Worm (Caenorhabditis elegans) whole organism, L2 larva: Measurements from ENCODE around the gene R11E3.19.

ENCODE experiments used
- alr-1 ChIP-seq: fragments of 150-350 bp; optimal IDR thresholded peaks from 2 replicates; lab custom pipeline; 2014; ENCODE audit warnings: missing biosample characterization, missing genetic modification characterization
- elt-1 ChIP-seq: fragments of 150-350 bp; optimal IDR thresholded peaks from 2 replicates; lab custom pipeline; 2014; ENCODE audit warnings: missing biosample characterization, missing genetic modification characterization
- lin-11 ChIP-seq: fragments of 150-350 bp; sonication (generic microtip); optimal IDR thresholded peaks from 2 replicates; lab custom pipeline; 2014; ENCODE audit warnings: missing biosample characterization, missing genetic modification characterization, inconsistent platforms, mixed read lengths
- mab-5 ChIP-seq: fragments of 150-350 bp; optimal IDR thresholded peaks from 2 replicates; lab custom pipeline; 2014; ENCODE audit warnings: missing biosample characterization, missing genetic modification characterization
- mdl-1 ChIP-seq, 2 experiments: fragments of 150-350 bp in 1 of 2; sonication (generic microtip) in 1 of 2; optimal IDR thresholded peaks; 2 replicates each; lab custom pipeline; 2017; ENCODE audit warnings: missing biosample characterization in 2 of 2, missing genetic modification characterization in 2 of 2
- sma-9 ChIP-seq, 2 experiments: fragments of 150-350 bp in 1 of 2; sonication (generic microtip) in 1 of 2; optimal IDR thresholded peaks; 2 replicates each; lab custom pipeline; 2014 to 2016; ENCODE audit warnings: missing genetic modification characterization in 2 of 2, mild to moderate bottlenecking in 1 of 2, missing biosample characterization in 1 of 2, missing compliant biosample characterization in 1 of 2, missing genetic modification reagents in 1 of 2, moderate library complexity in 1 of 2

DNA sequence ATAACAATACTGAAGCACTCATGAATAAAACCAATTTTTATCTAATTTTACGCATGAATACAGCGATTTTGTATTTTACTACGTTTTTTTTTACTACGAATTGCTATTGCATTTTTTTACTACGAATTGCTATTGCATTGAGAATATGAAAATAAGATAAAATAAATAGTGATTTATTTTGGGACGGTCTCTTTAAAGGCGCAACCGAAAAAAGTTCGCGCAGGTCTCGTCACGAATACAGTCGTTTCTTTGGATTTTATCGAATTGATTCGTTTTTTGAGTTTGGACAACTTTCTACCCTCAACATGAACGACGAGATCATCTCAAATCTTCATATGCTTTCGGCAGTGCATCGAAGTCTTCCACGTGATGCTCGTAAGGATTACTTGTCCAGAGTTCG, 24.1 kb downstream of the R11E3.19 start, which contains the start of gene Y17G9B.4:
- TF ChIP-seq sma-9 (GFP tag; optimal IDR thresholded peaks at IDR 0.05; lab: Kevin White, UChicago) (no peak), sma-9 (tag; optimal IDR thresholded peaks at IDR 0.05; lab: Kevin White, UChicago) (no peak), mab-5 (tag; lab: Kevin White, UChicago) (no peak), lin-11 (tag; lab: Kevin White, UChicago) (no peak), alr-1 (tag; lab: Kevin White, UChicago) (no peak), elt-1 (no peak), mdl-1 (tag; optimal IDR thresholded peaks at IDR 0.05; lab: Kevin White, UChicago) (no peak)
